Fruit fly (Drosophila melanogaster): ENCODE data around the gene CG17375.

DNA sequence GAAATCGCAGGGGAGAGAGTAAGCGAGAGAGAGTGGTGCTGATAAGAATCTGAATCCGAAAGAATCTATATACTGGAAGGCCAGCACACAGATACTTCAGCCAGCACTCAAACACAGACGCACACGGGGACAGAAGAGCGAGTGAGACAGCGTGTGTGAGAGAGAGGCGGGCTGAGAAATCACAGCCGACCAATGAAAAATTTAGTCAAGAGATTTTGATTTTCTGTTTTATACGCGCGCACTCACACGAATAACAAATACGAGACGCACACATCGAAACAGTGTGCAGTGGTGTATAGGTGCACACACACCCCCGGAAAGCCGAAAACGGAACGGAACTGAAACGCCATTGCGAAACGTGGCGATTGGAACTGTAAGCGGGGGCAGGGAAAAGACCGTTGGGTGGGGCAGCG, 28.1 kb upstream of the CG17375 start:
- TF ChIP-seq CTCF (optimal IDR thresholded peaks at IDR 0.05): no peak
- no peak for TF ChIP-seq CG8478 (optimal IDR thresholded peaks at IDR 0.05)

Measured in S2 (cell line).